Fruit fly (Drosophila melanogaster): ENCODE measurements around the gene CG34015.

DNA sequence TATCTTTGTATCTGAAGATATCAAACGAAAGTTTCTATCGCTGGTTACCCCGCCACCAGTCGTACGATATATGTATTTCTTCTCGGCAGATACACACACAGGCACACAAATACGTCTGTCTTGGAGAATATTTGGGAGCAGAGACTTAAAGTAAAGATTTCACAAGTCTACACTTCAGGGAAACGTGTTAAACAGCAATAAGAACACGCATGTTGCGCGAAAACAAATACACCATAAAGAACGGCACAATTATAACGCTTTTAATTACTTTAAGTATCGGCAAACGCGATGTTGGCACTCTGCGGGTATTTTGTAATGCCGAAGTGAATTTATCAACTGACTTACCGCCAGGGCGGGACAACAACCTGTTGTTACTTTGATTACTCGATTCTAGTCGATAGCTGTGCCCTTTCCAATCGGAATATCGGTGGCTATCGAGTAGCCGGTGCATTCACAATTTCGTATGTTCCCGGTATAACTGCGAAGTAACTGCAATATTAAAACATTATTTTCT is 26.1 kb downstream of the CG34015 start, which contains the start of gene AnxB11:
- TF ChIP-seq Dfd (GFP tag; optimal IDR thresholded peaks at IDR 0.05), result no peak
- no peak for TF ChIP-seq psq (GFP tag; optimal IDR thresholded peaks at IDR 0.05)
- no peak for TF ChIP-seq Sp1 (GFP tag; optimal IDR thresholded peaks at IDR 0.05)
- no peak for TF ChIP-seq fru (GFP tag; optimal IDR thresholded peaks at IDR 0.05)
- peak; percentile 2 for TF ChIP-seq OdsH (GFP tag; optimal IDR thresholded peaks at IDR 0.05)
- no peak for TF ChIP-seq woc (GFP tag; optimal IDR thresholded peaks at IDR 0.05)
- no peak for TF ChIP-seq Hr83 (GFP tag; optimal IDR thresholded peaks at IDR 0.05; ENCODE audit: poor library complexity, severe bottlenecking)
- no peak for TF ChIP-seq usp (GFP tag; optimal IDR thresholded peaks at IDR 0.05)
